Worm (Caenorhabditis elegans) whole organism, late embryonic: ENCODE data around the gene idi-1.

Experiments used
- C08G9.2 ChIP-seq: sonication (generic microtip); optimal IDR thresholded peaks from 2 replicates; lab custom pipeline; 2016; ENCODE audit warnings: mild to moderate bottlenecking, missing genetic modification characterization, moderate library complexity, missing compliant biosample characterization
- C38D4.7 ChIP-seq: fragments of 200-800 bp; sonication (Bioruptor generic); optimal IDR thresholded peaks from 2 replicates; lab custom pipeline; 2018; ENCODE audit warnings: mild to moderate bottlenecking, missing genetic modification characterization, moderate library complexity, missing compliant biosample characterization
- F13H6.1 ChIP-seq: sonication (generic microtip); optimal IDR thresholded peaks from 2 replicates; lab custom pipeline; 2016; ENCODE audit warnings: missing genetic modification characterization, missing compliant biosample characterization
- K09A11.1 ChIP-seq: sonication (generic microtip); optimal IDR thresholded peaks from 2 replicates; lab custom pipeline; 2017; ENCODE audit warnings: antibody characterized with exemption, mild to moderate bottlenecking, missing genetic modification characterization, missing compliant biosample characterization; ENCODE audit not compliant: insufficient read depth
- Y22D7AL.16 ChIP-seq: sonication (generic microtip); optimal IDR thresholded peaks from 2 replicates; lab custom pipeline; 2016; ENCODE audit warnings: missing genetic modification characterization, missing compliant biosample characterization
- ceh-14 ChIP-seq: sonication (generic microtip); optimal IDR thresholded peaks from 2 replicates; lab custom pipeline; 2016; ENCODE audit warnings: missing genotype, missing genetic modification characterization, missing compliant biosample characterization
- ceh-19 ChIP-seq: fragments of 200-800 bp; sonication (Bioruptor generic); optimal IDR thresholded peaks from 2 replicates; lab custom pipeline; 2018; ENCODE audit warnings: mild to moderate bottlenecking, missing genetic modification characterization, missing compliant biosample characterization
- ceh-30 ChIP-seq: fragments of 150-350 bp; optimal IDR thresholded peaks from 2 replicates; lab custom pipeline; 2014; ENCODE audit warnings: missing biosample characterization, missing genetic modification characterization
- ceh-31 ChIP-seq: sonication (generic microtip); optimal IDR thresholded peaks from 2 replicates; lab custom pipeline; 2016; ENCODE audit warnings: missing genetic modification characterization, missing compliant biosample characterization
- ceh-45 ChIP-seq: fragments of 200-800 bp; sonication (Bioruptor generic); IDR thresholded peaks from 2 replicates; pipeline ENCODE4 v1.3.6; 2022; ENCODE audit warnings: missing genetic modification reagents, missing genetic modification characterization, missing compliant biosample characterization
- ceh-6 ChIP-seq: fragments of 200-800 bp; sonication (Bioruptor generic); optimal IDR thresholded peaks from 2 replicates; lab custom pipeline; 2018; ENCODE audit warnings: mild to moderate bottlenecking, missing genetic modification characterization, missing compliant biosample characterization
- ets-4 ChIP-seq: sonication (generic microtip); optimal IDR thresholded peaks from 2 replicates; lab custom pipeline; 2016; ENCODE audit warnings: missing genetic modification characterization, missing compliant biosample characterization
- eyg-1 ChIP-seq: sonication (generic microtip); optimal IDR thresholded peaks from 2 replicates; lab custom pipeline; 2016; ENCODE audit warnings: missing genotype, missing genetic modification characterization, missing compliant biosample characterization
- fax-1 ChIP-seq: sonication (generic microtip); optimal IDR thresholded peaks from 2 replicates; lab custom pipeline; 2016; ENCODE audit warnings: missing genotype, missing genetic modification characterization, missing compliant biosample characterization
- fkh-10 ChIP-seq: fragments of 150-350 bp; optimal IDR thresholded peaks from 2 replicates; lab custom pipeline; 2014; ENCODE audit warnings: missing biosample characterization, missing genetic modification reagents, missing genetic modification characterization
- hlh-30 ChIP-seq: sonication (generic microtip); optimal IDR thresholded peaks from 2 replicates; lab custom pipeline; 2017; ENCODE audit warnings: antibody characterized with exemption, missing genetic modification characterization, missing compliant biosample characterization; ENCODE audit not compliant: insufficient read depth
- nfya-1 ChIP-seq: sonication (generic microtip); optimal IDR thresholded peaks from 2 replicates; lab custom pipeline; 2017; ENCODE audit warnings: missing genetic modification characterization, mild to moderate bottlenecking, missing compliant biosample characterization, antibody characterized with exemption, moderate library complexity
- nhr-11 ChIP-seq: fragments of 150-350 bp; optimal IDR thresholded peaks from 2 replicates; lab custom pipeline; 2014; ENCODE audit warnings: missing biosample characterization, missing genetic modification characterization
- nhr-232 ChIP-seq: sonication (generic microtip); optimal IDR thresholded peaks from 2 replicates; lab custom pipeline; 2016; ENCODE audit warnings: missing genetic modification characterization, missing compliant biosample characterization
- odd-2 ChIP-seq: sonication (generic microtip); optimal IDR thresholded peaks from 2 replicates; lab custom pipeline; 2017; ENCODE audit warnings: antibody characterized with exemption, mild to moderate bottlenecking, missing genetic modification characterization, missing compliant biosample characterization
- pat-9 ChIP-seq: fragments of 200-800 bp; sonication (Bioruptor generic); optimal IDR thresholded peaks from 2 replicates; lab custom pipeline; 2018; ENCODE audit warnings: mild to moderate bottlenecking, missing genetic modification characterization, moderate library complexity, missing compliant biosample characterization
- pha-2 ChIP-seq: sonication (generic microtip); optimal IDR thresholded peaks from 2 replicates; lab custom pipeline; 2017; ENCODE audit warnings: mild to moderate bottlenecking, missing genetic modification characterization, missing compliant biosample characterization
- pros-1 ChIP-seq: fragments of 150-350 bp; optimal IDR thresholded peaks from 2 replicates; lab custom pipeline; 2014; ENCODE audit warnings: missing biosample characterization, missing genetic modification reagents, missing genetic modification characterization
- ref-2 ChIP-seq: sonication (generic microtip); optimal IDR thresholded peaks from 2 replicates; lab custom pipeline; 2016; ENCODE audit warnings: missing genetic modification characterization, missing compliant biosample characterization
- sdc-2 ChIP-seq: sonication (generic microtip); optimal IDR thresholded peaks from 2 replicates; lab custom pipeline; 2016; ENCODE audit warnings: missing genotype, missing genetic modification characterization, missing compliant biosample characterization
- sox-2 ChIP-seq: fragments of 200-800 bp; sonication (Bioruptor generic); IDR thresholded peaks from 2 replicates; pipeline ENCODE4 v1.3.6; 2022; ENCODE audit warnings: missing genetic modification reagents, missing genetic modification characterization, missing compliant biosample characterization
- sox-4 ChIP-seq: sonication (generic microtip); optimal IDR thresholded peaks from 2 replicates; lab custom pipeline; 2017; ENCODE audit warnings: mild to moderate bottlenecking, missing genetic modification characterization, inconsistent platforms, missing compliant biosample characterization
- syd-9 ChIP-seq: sonication (generic microtip); optimal IDR thresholded peaks from 2 replicates; lab custom pipeline; 2016; ENCODE audit warnings: mild to moderate bottlenecking, missing genetic modification characterization, moderate library complexity, missing compliant biosample characterization
- tbx-2 ChIP-seq: sonication (generic microtip); optimal IDR thresholded peaks from 2 replicates; lab custom pipeline; 2016; ENCODE audit warnings: missing genetic modification characterization, missing compliant biosample characterization
- tbx-7 ChIP-seq: sonication (generic microtip); optimal IDR thresholded peaks from 2 replicates; lab custom pipeline; 2016; ENCODE audit warnings: missing genotype, missing genetic modification characterization, missing compliant biosample characterization
- unc-3 ChIP-seq, 2 experiments: fragments of 200-800 bp in 1 of 2; sonication (Bioruptor generic) in 1 of 2; sonication (generic microtip) in 1 of 2; conservative IDR thresholded peaks in 1 of 2; optimal IDR thresholded peaks in 1 of 2; 2 replicates each; pipeline versions ENCODE4 v1.3.6 to Lab custom; 2016 to 2022; ENCODE audit warnings: missing compliant biosample characterization in 2 of 2, missing genetic modification characterization in 2 of 2, missing genetic modification reagents in 1 of 2
- unc-42 ChIP-seq: sonication (generic microtip); optimal IDR thresholded peaks from 2 replicates; lab custom pipeline; 2016; ENCODE audit warnings: missing genotype, missing genetic modification characterization, missing compliant biosample characterization
- unc-55 ChIP-seq: sonication (generic microtip); optimal IDR thresholded peaks from 2 replicates; lab custom pipeline; 2017; ENCODE audit warnings: missing biosample characterization, missing genetic modification reagents, missing genetic modification characterization
- zip-5 ChIP-seq: sonication (generic microtip); optimal IDR thresholded peaks from 2 replicates; lab custom pipeline; 2016; ENCODE audit warnings: missing genetic modification characterization, missing compliant biosample characterization

idi-1 gene

ce11 chrIII:8067798-8068197 lies 23.7 kb upstream of the idi-1 start:
- no peak for TF ChIP-seq tbx-7
- TF ChIP-seq zip-5: no peak
- no peak for TF ChIP-seq ceh-6 (GFP tag; lab: Kevin White, UChicago)
- TF ChIP-seq Y22D7AL.16 (tag; lab: Kevin White, UChicago): no peak
- no peak for TF ChIP-seq hlh-30 (tag; lab: Kevin White, UChicago)
- TF ChIP-seq syd-9 (tag; lab: Kevin White, UChicago): no peak
- no peak for TF ChIP-seq nhr-11 (tag; lab: Kevin White, UChicago)
- TF ChIP-seq K09A11.1 (tag; lab: Kevin White, UChicago): no peak
- no peak for TF ChIP-seq fkh-10

- no peak for TF ChIP-seq unc-55 (GFP tag; lab: Kevin White, UChicago)
- TF ChIP-seq ceh-31: no peak
- TF ChIP-seq pros-1 (tag; lab: Kevin White, UChicago): peak; percentile 72
- TF ChIP-seq pha-2: no peak
- no peak for TF ChIP-seq C38D4.7 (GFP tag; lab: Kevin White, UChicago)
- no peak for TF ChIP-seq ets-4 (tag; lab: Kevin White, UChicago)
- TF ChIP-seq odd-2 (tag; lab: Kevin White, UChicago): no peak
- no peak for TF ChIP-seq ceh-14 (tag; lab: Kevin White, UChicago)
- TF ChIP-seq sdc-2 (tag; lab: Kevin White, UChicago): no peak
- TF ChIP-seq hlh-30 (tag; lab: Kevin White, UChicago): no peak
- no peak for TF ChIP-seq ceh-19 (GFP tag; lab: Kevin White, UChicago)
- no peak for TF ChIP-seq nhr-232 (tag; lab: Kevin White, UChicago)
- no peak for TF ChIP-seq eyg-1 (tag; lab: Kevin White, UChicago)
- TF ChIP-seq ceh-45 (GFP tag; lab: Robert Waterston, UW): no peak
- no peak for TF ChIP-seq Y22D7AL.16 (tag; lab: Kevin White, UChicago)
- no peak for TF ChIP-seq ref-2 (tag; lab: Kevin White, UChicago)
- TF ChIP-seq ceh-6 (GFP tag; lab: Kevin White, UChicago): peak; percentile 32
- TF ChIP-seq C08G9.2 (tag; lab: Kevin White, UChicago): no peak
Observed at ce11 chrIII:8069206-8069605, 22.3 kb upstream of the idi-1 start.

- TF ChIP-seq unc-3 (GFP tag; conservative IDR thresholded peaks at IDR 0.05; lab: Robert Waterston, UW) (no peak), unc-3 (tag; optimal IDR thresholded peaks at IDR 0.05; lab: Kevin White, UChicago) (no peak), tbx-2 (tag; lab: Kevin White, UChicago) (no peak)
- TF ChIP-seq, all 69 proteins: peak for 0
Observed at ce11 chrIII:8077180-8077579, 14.3 kb upstream of the idi-1 start.

- no peak for TF ChIP-seq pat-9 (tag; lab: Kevin White, UChicago)
- TF ChIP-seq ceh-45 (GFP tag; lab: Robert Waterston, UW): no peak
- no peak for TF ChIP-seq ets-4 (tag; lab: Kevin White, UChicago)
- TF ChIP-seq C08G9.2 (tag; lab: Kevin White, UChicago): no peak
- TF ChIP-seq F13H6.1 (tag; lab: Kevin White, UChicago): no peak
- no peak for TF ChIP-seq eyg-1 (tag; lab: Kevin White, UChicago)
Observed at ce11 chrIII:8080165-8080738, 11.3 kb upstream of the idi-1 start, which contains the start of the genes dcr-1 and apc-2. Gene dcr-1 (minus strand): TSS chrIII:8080281. Gene apc-2 (plus strand): TSS chrIII:8080629.

- no peak for TF ChIP-seq fax-1 (tag; lab: Kevin White, UChicago)
- TF ChIP-seq nfya-1: peak; percentile 37
- no peak for TF ChIP-seq sox-4
- TF ChIP-seq unc-55 (GFP tag; lab: Kevin White, UChicago): peak; percentile 12
- TF ChIP-seq sox-2 (GFP tag; lab: Robert Waterston, UW): no peak
- peak; percentile 98 for TF ChIP-seq pros-1 (tag; lab: Kevin White, UChicago)
- no peak for TF ChIP-seq sdc-2 (tag; lab: Kevin White, UChicago)
- TF ChIP-seq ceh-30 (tag; lab: Kevin White, UChicago): peak; percentile 25
- peak; percentile 24 for TF ChIP-seq unc-42 (tag; lab: Kevin White, UChicago)
- TF ChIP-seq, all 69 proteins: peak for 5
Observed at ce11 chrIII:8085355-8085754, 6.2 kb upstream of the idi-1 start, which contains the start of the genes K06H7.7 and grp-1. Gene K06H7.7 (minus strand): TSS chrIII:8085475. Gene grp-1 (plus strand): TSS chrIII:8085705.
